Fruit fly (Drosophila melanogaster) whole organism, pupa: Measurements from ENCODE around the gene lilli.

Source experiments
- CG12605 ChIP-seq: fragments of 200-800 bp; sonication (Bioruptor generic); IDR thresholded peaks from 2 replicates; pipeline ENCODE4 v1.3.6; 2022; ENCODE audit warnings: missing biosample characterization, missing genetic modification characterization
- CG15710 ChIP-seq: fragments of 200-800 bp; sonication (Bioruptor generic); optimal IDR thresholded peaks from 2 replicates; lab custom pipeline; 2018; ENCODE audit warnings: missing biosample characterization, mild to moderate bottlenecking, missing genetic modification characterization, moderate library complexity
- CG17806 ChIP-seq: fragments of 200-800 bp; sonication (Bioruptor generic); optimal IDR thresholded peaks from 2 replicates; lab custom pipeline; 2018; ENCODE audit warnings: missing biosample characterization, mild to moderate bottlenecking, missing genetic modification characterization, moderate library complexity
- CG8301 ChIP-seq: fragments of 200-800 bp; sonication (Bioruptor generic); optimal IDR thresholded peaks from 2 replicates; lab custom pipeline; 2018; ENCODE audit warnings: missing biosample characterization, mild to moderate bottlenecking, missing genetic modification characterization
- Snoo ChIP-seq: fragments of 200-800 bp; sonication (Bioruptor generic); optimal IDR thresholded peaks from 3 replicates; lab custom pipeline; 2017; ENCODE audit warnings: missing biosample characterization, mild to moderate bottlenecking, missing genetic modification characterization, inconsistent platforms

DNA sequence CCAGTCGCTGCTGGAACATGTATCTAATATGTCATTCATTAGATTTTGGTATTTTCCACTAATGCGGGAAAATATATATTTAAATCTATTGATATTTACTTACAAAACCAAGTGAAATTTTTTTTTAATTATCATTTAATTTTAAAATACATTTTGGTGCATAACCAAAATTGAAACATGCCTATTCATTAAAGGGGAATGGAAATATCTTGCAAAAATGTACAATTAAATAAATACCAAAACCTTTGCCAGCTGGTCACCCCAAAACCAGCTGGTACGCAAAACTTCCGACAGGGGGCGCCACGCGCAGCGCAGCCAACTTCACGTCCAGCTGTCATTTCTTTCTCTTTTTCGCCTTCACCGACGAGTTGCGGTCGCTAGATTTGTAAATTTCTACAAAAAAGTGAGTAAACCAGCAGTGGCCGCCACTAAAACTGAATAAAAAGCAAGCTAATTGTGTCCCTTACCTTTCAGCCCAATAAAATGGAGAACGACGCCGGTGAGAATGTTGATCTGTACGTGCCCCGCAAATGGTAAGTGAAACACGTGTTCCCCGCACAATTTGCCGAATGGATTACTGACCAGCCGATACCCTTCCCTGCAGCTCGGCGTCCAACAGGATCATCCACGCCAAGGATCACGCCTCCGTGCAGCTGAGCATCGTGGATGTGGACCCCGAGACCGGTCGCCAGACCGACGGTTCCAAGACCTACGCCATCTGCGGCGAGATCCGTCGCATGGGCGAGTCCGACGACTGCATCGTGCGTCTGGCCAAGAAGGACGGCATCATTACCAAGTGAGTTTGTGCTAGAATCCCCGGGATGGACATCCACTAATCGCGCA is 29.7 kb upstream of the lilli start, which contains the start of the genes CG3104 and RpS21:
- TF ChIP-seq Snoo (peak; percentile 86), CG17806 (peak; percentile 37), CG15710 (tag; lab: Kevin White, UChicago) (peak; percentile 53), CG12605 (GFP tag; lab: Robert Waterston, UW) (peak; percentile 53; the same call in 1 of the 2 replicates), CG8301 (tag; lab: Kevin White, UChicago) (peak; percentile 1)
